Fruit fly (Drosophila melanogaster) whole organism, adult: Measurements from ENCODE around the gene TFAM.

Source experiments
- CG11617 ChIP-seq: fragments of 200-800 bp; sonication (Bioruptor generic); optimal IDR thresholded peaks from 2 replicates; lab custom pipeline; 2017; ENCODE audit warnings: mild to moderate bottlenecking, missing biosample characterization, missing genetic modification reagents, missing genetic modification characterization
- CG12768 ChIP-seq: fragments of 200-800 bp; sonication (Bioruptor generic); optimal IDR thresholded peaks from 2 replicates; lab custom pipeline; 2017; ENCODE audit warnings: missing biosample characterization, missing genetic modification characterization, mild to moderate bottlenecking, moderate library complexity, missing genetic modification reagents
- CG14711 ChIP-seq: fragments of 200-800 bp; sonication (Bioruptor generic); optimal IDR thresholded peaks from 2 replicates; lab custom pipeline; 2018; ENCODE audit warnings: missing biosample characterization, mild to moderate bottlenecking, missing genetic modification characterization, moderate library complexity
- CG1620 ChIP-seq: fragments of 200-800 bp; sonication (Bioruptor generic); optimal IDR thresholded peaks from 2 replicates; lab custom pipeline; 2016; ENCODE audit warnings: missing biosample characterization, missing genetic modification characterization
- CG33017 ChIP-seq: fragments of 200-800 bp; sonication (Bioruptor generic); optimal IDR thresholded peaks from 2 replicates; lab custom pipeline; 2018; ENCODE audit warnings: missing biosample characterization, mild to moderate bottlenecking, missing genetic modification characterization, moderate library complexity
- CG5204 ChIP-seq: fragments of 200-800 bp; sonication (Bioruptor generic); optimal IDR thresholded peaks from 2 replicates; lab custom pipeline; 2016; ENCODE audit warnings: missing biosample characterization, missing genetic modification characterization
- CG7045 ChIP-seq: fragments of 200-800 bp; sonication (Bioruptor generic); optimal IDR thresholded peaks from 2 replicates; lab custom pipeline; 2017; ENCODE audit warnings: missing biosample characterization, mild to moderate bottlenecking, missing genetic modification characterization
- CG7101 ChIP-seq: fragments of 200-800 bp; sonication (Bioruptor generic); optimal IDR thresholded peaks from 2 replicates; lab custom pipeline; 2018; ENCODE audit warnings: missing biosample characterization, mild to moderate bottlenecking, missing genetic modification characterization, moderate library complexity
- Clk ChIP-seq: fragments of 200-800 bp; sonication (Bioruptor generic); optimal IDR thresholded peaks from 2 replicates; lab custom pipeline; 2017; ENCODE audit warnings: missing biosample characterization, missing genetic modification characterization
- Crg-1 ChIP-seq: fragments of 200-800 bp; sonication (Bioruptor generic); optimal IDR thresholded peaks from 2 replicates; lab custom pipeline; 2016; ENCODE audit warnings: missing biosample characterization, missing genetic modification characterization
- Hr96 ChIP-seq: fragments of 200-800 bp; sonication (Bioruptor generic); optimal IDR thresholded peaks from 2 replicates; lab custom pipeline; 2016; ENCODE audit warnings: missing biosample characterization, missing genetic modification characterization
- Mnt ChIP-seq: fragments of 200-800 bp; sonication (Bioruptor generic); optimal IDR thresholded peaks from 2 replicates; lab custom pipeline; 2016; ENCODE audit warnings: missing biosample characterization, mild to moderate bottlenecking, missing genetic modification characterization
- bab1 ChIP-seq: fragments of 200-800 bp; sonication (Bioruptor generic); optimal IDR thresholded peaks from 3 replicates; lab custom pipeline; 2019; ENCODE audit warnings: missing biosample characterization, mild to moderate bottlenecking, missing genetic modification characterization, moderate library complexity
- cic ChIP-seq: fragments of 200-800 bp; sonication (Bioruptor generic); optimal IDR thresholded peaks from 2 replicates; lab custom pipeline; 2017; ENCODE audit warnings: missing biosample characterization, mild to moderate bottlenecking, missing genetic modification characterization, moderate library complexity
- cnc ChIP-seq, 2 experiments: fragments of >200 bp; optimal IDR thresholded peaks; 2 replicates each; lab custom pipeline; 2017
- kay ChIP-seq: fragments of 200-800 bp; sonication (Bioruptor generic); peaks from one replicate; lab custom pipeline; 2016; ENCODE audit warnings: missing biosample characterization, missing genetic modification characterization, borderline replicate concordance
- ovo ChIP-seq: fragments of 200-800 bp; sonication (Bioruptor generic); optimal IDR thresholded peaks from 2 replicates; lab custom pipeline; 2016; ENCODE audit warnings: missing biosample characterization, missing genetic modification characterization
- pad ChIP-seq: fragments of 200-800 bp; sonication (Bioruptor generic); optimal IDR thresholded peaks from 3 replicates; lab custom pipeline; 2017; ENCODE audit warnings: missing biosample characterization, missing genetic modification characterization, mild to moderate bottlenecking, moderate library complexity, missing genetic modification reagents
- tj ChIP-seq: fragments of 200-800 bp; sonication (Bioruptor generic); optimal IDR thresholded peaks from 3 replicates; lab custom pipeline; 2017; ENCODE audit warnings: missing biosample characterization, mild to moderate bottlenecking, missing genetic modification characterization, moderate library complexity
- toe ChIP-seq: fragments of 200-800 bp; sonication (Bioruptor generic); optimal IDR thresholded peaks from 2 replicates; lab custom pipeline; 2016; ENCODE audit warnings: missing biosample characterization, missing genetic modification characterization

Gene TFAM

dm6 chr3R:20557114-20557414, 19.7 kb downstream of the TFAM start:
- TF ChIP-seq CG12768 (no peak), cnc (optimal IDR thresholded peaks at IDR 0.05; lab: Kevin White, UChicago) (no peak), pad (no peak)

dm6 chr3R:20556281-20557113, 20.3 kb downstream of the TFAM start:
- TF ChIP-seq CG5204 (GFP tag; lab: Kevin White, UChicago): peak; percentile 88
- TF ChIP-seq pad: peak; percentile 62
- peak; percentile 84 for TF ChIP-seq CG7045
- peak; percentile 54 for TF ChIP-seq CG1620 (GFP tag; lab: Kevin White, UChicago)
- TF ChIP-seq cnc (optimal IDR thresholded peaks at IDR 0.05; lab: Kevin White, UChicago): peak in 1 of 2 experiments; percentile 23
- TF ChIP-seq CG11617 (GFP tag; lab: Kevin White, UChicago): peak; percentile 81
- peak; percentile 62 for TF ChIP-seq Clk (GFP tag; lab: Kevin White, UChicago)
- peak; percentile 91 for TF ChIP-seq CG33017 (tag; lab: Kevin White, UChicago)
- peak; percentile 55 for TF ChIP-seq toe (GFP tag; lab: Kevin White, UChicago)
- TF ChIP-seq CG12768: peak; percentile 88
- TF ChIP-seq Hr96: peak; percentile 70
- TF ChIP-seq Mnt (GFP tag; lab: Kevin White, UChicago): no peak
- peak; percentile 84 for TF ChIP-seq CG14711 (tag; lab: Kevin White, UChicago)
- TF ChIP-seq cic: peak; percentile 90
- peak; percentile 42 for TF ChIP-seq tj (GFP tag; lab: Kevin White, UChicago)
- peak; percentile 77 for TF ChIP-seq kay
- TF ChIP-seq CG7101: peak; percentile 86
- peak; percentile 43 for TF ChIP-seq Crg-1 (GFP tag; lab: Kevin White, UChicago)
- TF ChIP-seq ovo: peak; percentile 25
- TF ChIP-seq bab1 (GFP tag; lab: Kevin White, UChicago): no peak

- TF ChIP-seq CG1620 (GFP tag; lab: Kevin White, UChicago) (no peak), CG33017 (tag; lab: Kevin White, UChicago) (no peak), CG7101 (no peak), CG14711 (tag; lab: Kevin White, UChicago) (no peak), CG12768 (peak; percentile 53), kay (peak; percentile 73), cic (no peak)
These were observed 21.0 kb downstream of the TFAM start for dm6 chr3R:20555720-20556280.

dm6 chr3R:20555023-20555422, 21.8 kb downstream of the TFAM start:
- peak; percentile 52 for TF ChIP-seq CG7045
- TF ChIP-seq bab1 (GFP tag; lab: Kevin White, UChicago): peak; percentile 71
- no peak for TF ChIP-seq Mnt (GFP tag; lab: Kevin White, UChicago)
- TF ChIP-seq kay: no peak
- no peak for TF ChIP-seq tj (GFP tag; lab: Kevin White, UChicago)
- no peak for TF ChIP-seq CG12768
- peak; percentile 74 for TF ChIP-seq CG14711 (tag; lab: Kevin White, UChicago)
- no peak for TF ChIP-seq CG5204 (GFP tag; lab: Kevin White, UChicago)
- TF ChIP-seq cic: peak; percentile 35
- TF ChIP-seq pad: peak; percentile 44
- no peak for TF ChIP-seq cnc (optimal IDR thresholded peaks at IDR 0.05; lab: Kevin White, UChicago)
- TF ChIP-seq CG7101: peak; percentile 63
- TF ChIP-seq Hr96: peak; percentile 30
- TF ChIP-seq ovo: no peak
- TF ChIP-seq CG1620 (GFP tag; lab: Kevin White, UChicago): no peak
- TF ChIP-seq Clk (GFP tag; lab: Kevin White, UChicago): no peak
- peak; percentile 63 for TF ChIP-seq CG33017 (tag; lab: Kevin White, UChicago)

dm6 chr3R:20554300-20554699, 22.5 kb downstream of the TFAM start, which contains the start of gene att-ORFB:
Gene att-ORFB, minus strand, starts transcription at chr3R:20554400.
- no peak for TF ChIP-seq CG11617 (GFP tag; lab: Kevin White, UChicago)
- no peak for TF ChIP-seq CG7045
- TF ChIP-seq cic: no peak
- no peak for TF ChIP-seq toe (GFP tag; lab: Kevin White, UChicago)
- TF ChIP-seq Clk (GFP tag; lab: Kevin White, UChicago): no peak
- TF ChIP-seq tj (GFP tag; lab: Kevin White, UChicago): no peak
- no peak for TF ChIP-seq CG5204 (GFP tag; lab: Kevin White, UChicago)
- TF ChIP-seq CG14711 (tag; lab: Kevin White, UChicago): no peak
- TF ChIP-seq Hr96: no peak
- no peak for TF ChIP-seq Mnt (GFP tag; lab: Kevin White, UChicago)
- no peak for TF ChIP-seq CG1620 (GFP tag; lab: Kevin White, UChicago)
- no peak for TF ChIP-seq CG33017 (tag; lab: Kevin White, UChicago)
- TF ChIP-seq cnc (optimal IDR thresholded peaks at IDR 0.05; lab: Kevin White, UChicago): no peak
- no peak for TF ChIP-seq pad
- TF ChIP-seq bab1 (GFP tag; lab: Kevin White, UChicago): no peak
- TF ChIP-seq ovo: no peak
- TF ChIP-seq CG7101: no peak
- no peak for TF ChIP-seq Crg-1 (GFP tag; lab: Kevin White, UChicago)
- TF ChIP-seq CG12768: no peak
- TF ChIP-seq kay: no peak

- TF ChIP-seq CG7045: no peak
- peak; percentile 21 for TF ChIP-seq kay
- no peak for TF ChIP-seq CG5204 (GFP tag; lab: Kevin White, UChicago)
- peak; percentile 24 for TF ChIP-seq tj (GFP tag; lab: Kevin White, UChicago)
These were observed 24.7 kb downstream of the TFAM start, which contains the start of gene Stat92E for dm6 chr3R:20552093-20552492. Gene Stat92E, minus strand, starts transcription at chr3R:20552311.
